Fruit fly (Drosophila melanogaster) whole organism, prepupa: ENCODE measurements around the gene CG10337.

Experiments
- Blimp-1 ChIP-seq: fragments of 200-800 bp; sonication (Bioruptor generic); optimal IDR thresholded peaks from 3 replicates; lab custom pipeline; 2017; ENCODE audit warnings: missing biosample characterization, missing genetic modification characterization, mild to moderate bottlenecking, moderate library complexity, missing genetic modification reagents
- CG10631 ChIP-seq: fragments of 200-800 bp; sonication (Bioruptor generic); optimal IDR thresholded peaks from 2 replicates; lab custom pipeline; 2016; ENCODE audit warnings: missing biosample characterization, missing genetic modification characterization
- CG10669 ChIP-seq: fragments of 200-800 bp; sonication (Bioruptor generic); optimal IDR thresholded peaks from 3 replicates; lab custom pipeline; 2018; ENCODE audit warnings: missing biosample characterization, mild to moderate bottlenecking, missing genetic modification characterization, moderate library complexity
- CG11294 ChIP-seq: fragments of 200-800 bp; sonication (Bioruptor generic); IDR thresholded peaks from 2 replicates; pipeline ENCODE4 v1.3.6; 2022; ENCODE audit warnings: missing biosample characterization, missing genetic modification characterization
- CG11762 ChIP-seq: fragments of 200-800 bp; sonication (Bioruptor generic); optimal IDR thresholded peaks from 3 replicates; lab custom pipeline; 2016; ENCODE audit warnings: missing biosample characterization, missing genetic modification characterization; ENCODE audit not compliant: insufficient read depth
- CG1621 ChIP-seq: fragments of 200-800 bp; sonication (Bioruptor generic); optimal IDR thresholded peaks from 3 replicates; lab custom pipeline; 2018; ENCODE audit warnings: missing biosample characterization, mild to moderate bottlenecking, missing genetic modification characterization
- CG16779 ChIP-seq: fragments of 200-800 bp; sonication (Bioruptor generic); optimal IDR thresholded peaks from 3 replicates; lab custom pipeline; 2017; ENCODE audit warnings: missing biosample characterization, mild to moderate bottlenecking, missing genetic modification characterization
- CG3032 ChIP-seq: fragments of 200-800 bp; optimal IDR thresholded peaks from 2 replicates; lab custom pipeline; 2019; ENCODE audit warnings: missing biosample characterization, mild to moderate bottlenecking, missing genetic modification characterization, moderate library complexity
- CG31627 ChIP-seq: fragments of 200-800 bp; sonication (Bioruptor generic); optimal IDR thresholded peaks from 3 replicates; lab custom pipeline; 2016; ENCODE audit warnings: missing biosample characterization, missing genetic modification characterization
- CG32006 ChIP-seq: fragments of 200-800 bp; sonication (Bioruptor generic); optimal IDR thresholded peaks from 3 replicates; lab custom pipeline; 2017; ENCODE audit warnings: missing biosample characterization, mild to moderate bottlenecking, missing genetic modification characterization
- CG3919 ChIP-seq: fragments of 200-800 bp; sonication (Bioruptor generic); optimal IDR thresholded peaks from 3 replicates; lab custom pipeline; 2016; ENCODE audit warnings: missing biosample characterization, missing genetic modification characterization
- CG4318 ChIP-seq: fragments of 200-800 bp; sonication (Bioruptor generic); optimal IDR thresholded peaks from 3 replicates; lab custom pipeline; 2017; ENCODE audit warnings: missing biosample characterization, mild to moderate bottlenecking, missing genetic modification characterization
- CG6163 ChIP-seq: fragments of 200-800 bp; sonication (Bioruptor generic); IDR thresholded peaks from 3 replicates; pipeline ENCODE4 v1.3.6; 2022; ENCODE audit warnings: missing biosample characterization, missing genetic modification characterization
- CG6276 ChIP-seq: fragments of 200-800 bp; sonication (Bioruptor generic); optimal IDR thresholded peaks from 2 replicates; lab custom pipeline; 2017; ENCODE audit warnings: missing biosample characterization, mild to moderate bottlenecking, missing genetic modification characterization
- CG6808 ChIP-seq: fragments of 200-800 bp; sonication (Bioruptor generic); optimal IDR thresholded peaks from 3 replicates; lab custom pipeline; 2017; ENCODE audit warnings: missing biosample characterization, missing genetic modification characterization, mild to moderate bottlenecking, moderate library complexity, missing genetic modification reagents
- CG6854 ChIP-seq: fragments of 200-800 bp; sonication (Bioruptor generic); optimal IDR thresholded peaks from 2 replicates; lab custom pipeline; 2017; ENCODE audit warnings: missing biosample characterization, mild to moderate bottlenecking, missing genetic modification characterization
- CG7368 ChIP-seq: fragments of 200-800 bp; sonication (Bioruptor generic); optimal IDR thresholded peaks from 3 replicates; lab custom pipeline; 2016; ENCODE audit warnings: missing biosample characterization, missing genetic modification characterization
- CG8632 ChIP-seq: fragments of 200-800 bp; sonication (Bioruptor generic); optimal IDR thresholded peaks from 3 replicates; lab custom pipeline; 2016; ENCODE audit warnings: missing biosample characterization, missing genetic modification characterization
- Eip93F ChIP-seq: fragments of 200-800 bp; sonication (Bioruptor generic); optimal IDR thresholded peaks from 2 replicates; lab custom pipeline; 2016; ENCODE audit warnings: missing biosample characterization, mild to moderate bottlenecking, missing genetic modification characterization
- Ets21C ChIP-seq: fragments of 200-800 bp; sonication (Bioruptor generic); optimal IDR thresholded peaks from 3 replicates; lab custom pipeline; 2016; ENCODE audit warnings: missing biosample characterization, missing genetic modification characterization
- Ets96B ChIP-seq: fragments of 200-800 bp; optimal IDR thresholded peaks from 2 replicates; lab custom pipeline; 2019; ENCODE audit warnings: missing biosample characterization, mild to moderate bottlenecking, missing genetic modification characterization, moderate library complexity
- Gug ChIP-seq: fragments of 200-800 bp; sonication (Bioruptor generic); IDR thresholded peaks from 2 replicates; pipeline ENCODE4 v1.3.6; 2022; ENCODE audit warnings: missing biosample characterization, missing genetic modification characterization
- Hr4 ChIP-seq: fragments of 200-800 bp; sonication (Bioruptor generic); optimal IDR thresholded peaks from 3 replicates; lab custom pipeline; 2016; ENCODE audit warnings: missing biosample characterization, missing genetic modification characterization
- Lpt ChIP-seq: fragments of 200-800 bp; sonication (Bioruptor generic); optimal IDR thresholded peaks from 3 replicates; lab custom pipeline; 2016; ENCODE audit warnings: missing biosample characterization, missing genetic modification characterization
- OdsH ChIP-seq: fragments of 200-800 bp; sonication (Bioruptor generic); optimal IDR thresholded peaks from 3 replicates; lab custom pipeline; 2016; ENCODE audit warnings: missing biosample characterization, missing genetic modification characterization
- Smox ChIP-seq: fragments of 200-800 bp; sonication (Bioruptor generic); optimal IDR thresholded peaks from 3 replicates; lab custom pipeline; 2016; ENCODE audit warnings: missing biosample characterization, missing genetic modification characterization
- Sox102F ChIP-seq: fragments of 200-800 bp; sonication (Bioruptor generic); optimal IDR thresholded peaks from 2 replicates; lab custom pipeline; 2016; ENCODE audit warnings: missing biosample characterization, mild to moderate bottlenecking, missing genetic modification characterization
- Sox14 ChIP-seq: fragments of 200-800 bp; sonication (Bioruptor generic); optimal IDR thresholded peaks from 3 replicates; lab custom pipeline; 2016; ENCODE audit warnings: missing biosample characterization, missing genetic modification characterization
- Sox15 ChIP-seq: fragments of 200-800 bp; sonication (Bioruptor generic); optimal IDR thresholded peaks from 3 replicates; lab custom pipeline; 2016; ENCODE audit warnings: missing biosample characterization, missing genetic modification characterization
- achi ChIP-seq: fragments of 200-800 bp; sonication (Bioruptor generic); optimal IDR thresholded peaks from 3 replicates; lab custom pipeline; 2016; ENCODE audit warnings: missing biosample characterization, missing genetic modification characterization
- acj6 ChIP-seq: fragments of 200-800 bp; sonication (Bioruptor generic); optimal IDR thresholded peaks from 3 replicates; lab custom pipeline; 2016; ENCODE audit warnings: missing biosample characterization, missing genetic modification characterization
- dac ChIP-seq: fragments of 200-800 bp; sonication (Bioruptor generic); optimal IDR thresholded peaks from 2 replicates; lab custom pipeline; 2017; ENCODE audit warnings: missing biosample characterization, mild to moderate bottlenecking, missing genetic modification characterization
- eg ChIP-seq: fragments of 200-800 bp; sonication (Bioruptor generic); IDR thresholded peaks from 3 replicates; pipeline ENCODE4 v1.3.6; 2022; ENCODE audit warnings: missing biosample characterization, missing genetic modification characterization
- esn ChIP-seq: fragments of 200-800 bp; sonication (Bioruptor generic); optimal IDR thresholded peaks from 2 replicates; lab custom pipeline; 2016; ENCODE audit warnings: missing biosample characterization, mild to moderate bottlenecking, missing genetic modification characterization, moderate library complexity
- fkh ChIP-seq: fragments of 200-800 bp; sonication (Bioruptor generic); optimal IDR thresholded peaks from 3 replicates; lab custom pipeline; 2017; ENCODE audit warnings: missing biosample characterization, mild to moderate bottlenecking, missing genetic modification characterization, moderate library complexity
- lz ChIP-seq: fragments of 200-800 bp; sonication (Bioruptor generic); optimal IDR thresholded peaks from 3 replicates; lab custom pipeline; 2016; ENCODE audit warnings: missing biosample characterization, missing genetic modification characterization
- salr ChIP-seq, 2 experiments: fragments of 200-800 bp; sonication (Bioruptor generic); optimal IDR thresholded peaks; 3 replicates each; lab custom pipeline; 2016 to 2018; ENCODE audit warnings: missing biosample characterization in 2 of 2, missing genetic modification characterization in 2 of 2, mild to moderate bottlenecking in 1 of 2
- svp ChIP-seq: fragments of 200-800 bp; sonication (Bioruptor generic); peaks from one replicate; lab custom pipeline; 2016; ENCODE audit warnings: missing biosample characterization, missing genetic modification characterization
- topi ChIP-seq: fragments of 200-800 bp; sonication (Bioruptor generic); optimal IDR thresholded peaks from 3 replicates; lab custom pipeline; 2016; ENCODE audit warnings: missing biosample characterization, missing genetic modification characterization
- vri ChIP-seq: fragments of 200-800 bp; sonication (Bioruptor generic); optimal IDR thresholded peaks from 3 replicates; lab custom pipeline; 2016; ENCODE audit warnings: missing biosample characterization, mild to moderate bottlenecking, missing genetic modification characterization

The CG10337 gene

DNA sequence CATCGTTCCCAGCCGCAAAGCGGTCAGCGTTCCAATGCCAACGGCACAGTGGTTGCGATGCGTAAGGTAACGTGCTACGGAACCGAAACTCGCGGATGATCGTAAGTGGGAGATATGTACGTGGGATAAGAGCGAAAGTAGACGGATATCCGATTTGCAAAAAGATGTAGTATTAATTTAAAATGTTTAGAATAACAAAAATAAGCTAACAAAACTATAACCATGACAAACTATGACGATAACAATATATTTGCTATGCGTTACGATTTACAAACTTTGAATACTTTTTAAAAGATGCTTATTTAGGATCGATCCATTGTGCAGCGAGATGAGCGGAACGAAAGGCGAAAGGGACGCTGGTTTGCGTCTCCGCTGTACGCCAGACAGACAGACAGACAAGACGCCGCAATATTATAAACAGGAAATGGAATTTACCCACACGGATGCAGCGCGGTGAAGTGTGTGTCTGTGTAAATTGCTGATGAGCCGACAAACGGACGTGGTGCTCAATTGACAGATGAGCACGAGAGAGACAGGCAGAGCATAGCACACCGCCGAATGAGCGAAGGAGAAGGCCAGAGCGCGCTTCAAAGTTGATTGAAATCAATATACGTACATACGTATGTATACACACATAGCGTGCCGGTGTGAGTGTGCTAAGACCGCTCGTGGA lies 29.0 kb upstream of the CG10337 start (continued):
- peak; percentile 96 for TF ChIP-seq Smox (GFP tag; lab: Kevin White, UChicago)
- TF ChIP-seq esn (GFP tag; lab: Kevin White, UChicago): peak; percentile 97
- TF ChIP-seq CG6276: peak; percentile 96
- TF ChIP-seq CG31627 (GFP tag; lab: Kevin White, UChicago): peak; percentile 98
- peak; percentile 92 to 98 for TF ChIP-seq salr (GFP tag; optimal IDR thresholded peaks at IDR 0.05; lab: Kevin White, UChicago)
- peak; percentile 74 for TF ChIP-seq CG6854 (GFP tag; lab: Kevin White, UChicago)
- peak; percentile 97 for TF ChIP-seq dac
- peak; percentile 98 for TF ChIP-seq acj6 (GFP tag; lab: Kevin White, UChicago)
- peak; percentile 96 for TF ChIP-seq Sox102F (GFP tag; lab: Kevin White, UChicago)
- TF ChIP-seq achi (GFP tag; lab: Kevin White, UChicago): peak; percentile 96
- TF ChIP-seq lz (GFP tag; lab: Kevin White, UChicago): peak; percentile 97
- peak; percentile 98 for TF ChIP-seq topi (GFP tag; lab: Kevin White, UChicago)
- peak; percentile 94 for TF ChIP-seq CG16779 (tag; lab: Kevin White, UChicago)
- peak; percentile 94 for TF ChIP-seq CG6163
- peak; percentile 99 for TF ChIP-seq CG4318 (GFP tag; lab: Kevin White, UChicago)
- peak; percentile 93 for TF ChIP-seq Lpt (GFP tag; lab: Kevin White, UChicago)
- peak; percentile 94 for TF ChIP-seq CG6808 (GFP tag; lab: Kevin White, UChicago)
- TF ChIP-seq CG3919 (GFP tag; lab: Kevin White, UChicago): peak; percentile 97
- peak; percentile 97 for TF ChIP-seq CG10669 (GFP tag; lab: Kevin White, UChicago)
- TF ChIP-seq Sox15 (GFP tag; lab: Kevin White, UChicago): peak; percentile 94
- TF ChIP-seq CG7368: peak; percentile 93
- no peak for TF ChIP-seq Eip93F (GFP tag; lab: Kevin White, UChicago)
- peak; percentile 95 for TF ChIP-seq Ets21C (GFP tag; lab: Kevin White, UChicago)
- peak; percentile 98 for TF ChIP-seq CG10631
- TF ChIP-seq CG8632 (GFP tag; lab: Kevin White, UChicago): peak; percentile 94
- TF ChIP-seq svp: peak; percentile 98
- TF ChIP-seq OdsH (GFP tag; lab: Kevin White, UChicago): peak; percentile 97
- peak; percentile 97 for TF ChIP-seq Ets96B (tag; lab: Kevin White, UChicago)
- peak; percentile 99 for TF ChIP-seq CG32006 (GFP tag; lab: Kevin White, UChicago)
- TF ChIP-seq fkh (GFP tag; lab: Kevin White, UChicago): peak; percentile 79
- peak; percentile 95 for TF ChIP-seq CG11762 (GFP tag; lab: Kevin White, UChicago)
- TF ChIP-seq eg (GFP tag; lab: Robert Waterston, UW): peak; percentile 94
- TF ChIP-seq Sox14: peak; percentile 98
- peak; percentile 93 for TF ChIP-seq Blimp-1 (GFP tag; lab: Kevin White, UChicago)
- peak; percentile 91 for TF ChIP-seq CG11294 (GFP tag; lab: Robert Waterston, UW)
- TF ChIP-seq Gug: peak; percentile 93
- TF ChIP-seq vri: peak; percentile 89
- peak; percentile 98 for TF ChIP-seq CG1621 (tag; lab: Kevin White, UChicago)
- peak; percentile 96 for TF ChIP-seq CG3032 (tag; lab: Kevin White, UChicago)
- TF ChIP-seq Hr4 (GFP tag; lab: Kevin White, UChicago): peak; percentile 98
